Worm (Caenorhabditis elegans) whole organism, late embryonic: ENCODE results near the gene irld-60.

Source experiments
- ceh-14 ChIP-seq: sonication (generic microtip); optimal IDR thresholded peaks from 2 replicates; lab custom pipeline; 2016; ENCODE audit warnings: missing genotype, missing genetic modification characterization, missing compliant biosample characterization
- ceh-18 ChIP-seq: sonication (generic microtip); optimal IDR thresholded peaks from 2 replicates; lab custom pipeline; 2016; ENCODE audit warnings: missing genetic modification characterization, missing compliant biosample characterization
- ceh-30 ChIP-seq: fragments of 150-350 bp; optimal IDR thresholded peaks from 2 replicates; lab custom pipeline; 2014; ENCODE audit warnings: missing biosample characterization, missing genetic modification characterization
- che-1 ChIP-seq: sonication (generic microtip); optimal IDR thresholded peaks from 2 replicates; lab custom pipeline; 2016; ENCODE audit warnings: mild to moderate bottlenecking, missing genetic modification characterization, missing compliant biosample characterization
- gmeb-2 ChIP-seq: sonication (generic microtip); optimal IDR thresholded peaks from 2 replicates; lab custom pipeline; 2016; ENCODE audit warnings: missing genetic modification characterization, inconsistent platforms, missing compliant biosample characterization
- lin-11 ChIP-seq: fragments of 200-800 bp; sonication (Bioruptor generic); optimal IDR thresholded peaks from 2 replicates; lab custom pipeline; 2018; ENCODE audit warnings: mild to moderate bottlenecking, missing genetic modification characterization, missing compliant biosample characterization
- nfya-1 ChIP-seq: sonication (generic microtip); optimal IDR thresholded peaks from 2 replicates; lab custom pipeline; 2017; ENCODE audit warnings: missing genetic modification characterization, mild to moderate bottlenecking, missing compliant biosample characterization, antibody characterized with exemption, moderate library complexity
- pag-3 ChIP-seq: sonication (generic microtip); optimal IDR thresholded peaks from 2 replicates; lab custom pipeline; 2016; ENCODE audit warnings: missing compliant biosample characterization, missing genetic modification characterization, borderline replicate concordance
- pros-1 ChIP-seq: fragments of 150-350 bp; optimal IDR thresholded peaks from 2 replicates; lab custom pipeline; 2014; ENCODE audit warnings: missing biosample characterization, missing genetic modification reagents, missing genetic modification characterization
- sox-2 ChIP-seq: fragments of 200-800 bp; sonication (Bioruptor generic); IDR thresholded peaks from 2 replicates; pipeline ENCODE4 v1.3.6; 2022; ENCODE audit warnings: missing genetic modification reagents, missing genetic modification characterization, missing compliant biosample characterization
- tbx-7 ChIP-seq: sonication (generic microtip); optimal IDR thresholded peaks from 2 replicates; lab custom pipeline; 2016; ENCODE audit warnings: missing genotype, missing genetic modification characterization, missing compliant biosample characterization
- unc-55 ChIP-seq: sonication (generic microtip); optimal IDR thresholded peaks from 2 replicates; lab custom pipeline; 2017; ENCODE audit warnings: missing biosample characterization, missing genetic modification reagents, missing genetic modification characterization

DNA sequence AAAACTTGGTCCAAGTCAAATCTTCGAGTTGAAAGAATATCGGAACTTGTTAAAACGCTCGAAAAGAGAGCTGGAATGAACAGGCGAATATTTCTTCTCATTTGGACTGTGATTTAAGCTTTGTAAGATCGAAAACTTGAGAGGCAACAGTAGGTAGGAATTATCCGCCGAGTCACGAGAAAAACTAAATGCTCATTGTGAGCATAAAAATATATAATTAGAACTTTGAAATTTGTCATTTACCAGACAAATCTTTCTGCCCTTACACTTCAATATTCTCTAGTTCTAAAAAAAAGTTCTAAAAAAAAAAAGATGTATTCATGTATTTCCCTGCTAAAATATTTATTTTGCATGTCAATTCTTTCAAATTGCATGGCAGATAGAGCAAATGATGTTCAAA is 13.5 kb upstream of the irld-60 start, which contains the start of the genes irld-19 and irld-61:
- TF ChIP-seq nfya-1 (tag; lab: Kevin White, UChicago) (no peak), ceh-18 (tag; lab: Kevin White, UChicago) (no peak), tbx-7 (tag; lab: Kevin White, UChicago) (no peak), unc-55 (no peak), lin-11 (no peak), pag-3 (no peak), pros-1 (tag; lab: Kevin White, UChicago) (no peak), ceh-14 (tag; lab: Kevin White, UChicago) (no peak), che-1 (no peak), sox-2 (GFP tag; lab: Robert Waterston, UW) (no peak), ceh-30 (tag; lab: Kevin White, UChicago) (no peak), gmeb-2 (tag; lab: Kevin White, UChicago) (no peak)
